Worm (Caenorhabditis elegans) whole organism, L3 larva: Measurements from ENCODE around the gene F46E10.18.

Experiments used
- ceh-28 ChIP-seq: fragments of 150-350 bp; optimal IDR thresholded peaks from 2 replicates; lab custom pipeline; 2014; ENCODE audit warnings: missing biosample characterization, missing genetic modification reagents, missing genetic modification characterization
- daf-12 ChIP-seq: fragments of 150-350 bp; optimal IDR thresholded peaks from 2 replicates; lab custom pipeline; 2014; ENCODE audit warnings: missing biosample characterization, missing genetic modification reagents, missing genetic modification characterization
- elt-3 ChIP-seq, 3 experiments: fragments of 150-350 bp in 1 of 3; sonication (generic microtip) in 2 of 3; optimal IDR thresholded peaks; 2 replicates in 2 of 3; 4 replicates in 1 of 3; lab custom pipeline; 2014 to 2017; ENCODE audit warnings: missing biosample characterization in 3 of 3, missing genetic modification characterization in 3 of 3
- jun-1 ChIP-seq: fragments of 150-350 bp; optimal IDR thresholded peaks from 2 replicates; lab custom pipeline; 2014; ENCODE audit warnings: missing biosample characterization, missing genetic modification reagents, missing genetic modification characterization
- lin-39 ChIP-seq: fragments of 150-350 bp; optimal IDR thresholded peaks from 2 replicates; lab custom pipeline; 2018; ENCODE audit warnings: missing biosample characterization, missing genetic modification reagents, missing genetic modification characterization
- lsy-12 ChIP-seq: sonication (generic microtip); optimal IDR thresholded peaks from 2 replicates; lab custom pipeline; 2016; ENCODE audit warnings: mild to moderate bottlenecking, missing genetic modification characterization, missing compliant biosample characterization
- nfya-1 ChIP-seq: sonication (generic microtip); optimal IDR thresholded peaks from 2 replicates; lab custom pipeline; 2017; ENCODE audit warnings: missing genetic modification characterization, mild to moderate bottlenecking, missing compliant biosample characterization, antibody characterized with exemption, moderate library complexity; ENCODE audit not compliant: insufficient read depth
- nhr-11 ChIP-seq: fragments of 150-350 bp; optimal IDR thresholded peaks from 2 replicates; lab custom pipeline; 2014; ENCODE audit warnings: missing biosample characterization, missing genetic modification characterization
- nhr-28 ChIP-seq: fragments of 150-350 bp; optimal IDR thresholded peaks from 2 replicates; lab custom pipeline; 2014; ENCODE audit warnings: missing biosample characterization, missing genetic modification characterization
- nhr-77 ChIP-seq: fragments of 150-350 bp; optimal IDR thresholded peaks from 2 replicates; lab custom pipeline; 2014; ENCODE audit warnings: missing biosample characterization, missing genetic modification characterization
- snpc-4 ChIP-seq: fragments of 150-350 bp; optimal IDR thresholded peaks from 2 replicates; lab custom pipeline; 2014; ENCODE audit warnings: missing biosample characterization, missing genetic modification characterization
- tbx-2 ChIP-seq: sonication (generic microtip); optimal IDR thresholded peaks from 2 replicates; lab custom pipeline; 2016; ENCODE audit warnings: mild to moderate bottlenecking, missing genetic modification characterization, missing compliant biosample characterization

DNA sequence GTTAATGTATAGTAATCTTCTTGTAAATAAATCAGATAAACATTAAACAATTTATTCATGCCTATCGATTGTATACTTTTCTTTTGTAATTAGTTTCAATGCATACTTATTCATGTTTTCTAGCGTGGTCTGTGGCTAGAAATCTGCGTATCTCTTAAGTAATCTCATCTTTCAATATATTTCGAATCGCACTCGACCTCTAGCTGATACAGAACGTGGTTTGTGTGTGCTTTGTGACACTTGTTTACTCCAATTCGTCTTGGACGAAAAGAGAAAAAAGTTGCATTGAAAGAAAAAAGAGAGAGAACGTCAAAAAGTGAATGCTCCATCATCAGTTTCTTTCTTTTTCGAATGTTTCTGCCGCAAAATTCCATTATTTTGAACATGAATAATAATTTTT is 22.4 kb upstream of the F46E10.18 start:
- no peak for TF ChIP-seq nhr-77 (tag; lab: Kevin White, UChicago)
- no peak for TF ChIP-seq nhr-11 (tag; lab: Kevin White, UChicago)
- no peak for TF ChIP-seq nfya-1 (tag; lab: Kevin White, UChicago)
- TF ChIP-seq lin-39 (tag; lab: Kevin White, UChicago): no peak
- TF ChIP-seq snpc-4 (tag; lab: Kevin White, UChicago): no peak
- TF ChIP-seq ceh-28: no peak
- TF ChIP-seq nhr-28 (tag; lab: Kevin White, UChicago): no peak
- TF ChIP-seq daf-12: no peak
- TF ChIP-seq elt-3 (tag; optimal IDR thresholded peaks at IDR 0.05; lab: Kevin White, UChicago): no peak
- TF ChIP-seq tbx-2 (tag; lab: Kevin White, UChicago): no peak
- TF ChIP-seq lsy-12 (tag; lab: Kevin White, UChicago): no peak
- no peak for TF ChIP-seq jun-1 (tag; lab: Kevin White, UChicago)
